Fruit fly (Drosophila melanogaster) whole organism, prepupa: ENCODE data around the gene ect.

ENCODE experiments used
- CG9139 ChIP-seq: fragments of 200-800 bp; sonication (Bioruptor generic); optimal IDR thresholded peaks from 3 replicates; lab custom pipeline; 2017; ENCODE audit warnings: missing biosample characterization, mild to moderate bottlenecking, missing genetic modification characterization
- cyc ChIP-seq: fragments of 200-800 bp; sonication (Bioruptor generic); optimal IDR thresholded peaks from 3 replicates; lab custom pipeline; 2016; ENCODE audit warnings: missing biosample characterization, missing genetic modification characterization

DNA sequence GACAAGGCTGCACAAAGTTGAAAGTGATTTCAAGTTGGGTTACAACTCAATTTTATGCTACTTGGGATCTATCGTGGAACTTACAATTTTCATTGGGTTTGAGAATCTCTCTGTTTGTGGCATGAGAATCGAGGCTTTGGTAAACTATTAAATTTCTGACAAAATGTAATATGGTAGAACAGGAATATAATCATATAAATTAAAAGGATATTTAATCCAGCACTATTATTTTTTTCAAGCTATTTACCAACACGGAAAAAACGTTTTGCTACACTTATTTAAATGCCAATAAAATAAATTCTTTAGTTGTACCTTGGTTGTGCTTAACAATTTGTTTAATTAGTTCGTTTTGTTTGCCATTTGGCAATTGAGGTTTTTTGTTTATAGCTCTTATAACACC, 50.1 kb downstream of the ect start, which contains the start of gene CG8072:
- TF ChIP-seq CG9139 (GFP tag; lab: Kevin White, UChicago) (no peak), cyc (GFP tag; lab: Kevin White, UChicago) (no peak)
